Worm (Caenorhabditis elegans) whole organism, L2 larva: Measurements from ENCODE around the gene pqn-13.

ENCODE experiments used
- ceh-82 ChIP-seq: fragments of 150-350 bp; optimal IDR thresholded peaks from 2 replicates; lab custom pipeline; 2014; ENCODE audit warnings: missing biosample characterization, missing genetic modification characterization
- mdl-1 ChIP-seq, 2 experiments: fragments of 150-350 bp in 1 of 2; sonication (generic microtip) in 1 of 2; optimal IDR thresholded peaks; 2 replicates each; lab custom pipeline; 2017; ENCODE audit warnings: missing biosample characterization in 2 of 2, missing genetic modification characterization in 2 of 2
- nhr-11 ChIP-seq: fragments of 150-350 bp; optimal IDR thresholded peaks from 2 replicates; lab custom pipeline; 2014; ENCODE audit warnings: missing biosample characterization, missing genetic modification characterization
- nhr-12 ChIP-seq: fragments of 150-350 bp; optimal IDR thresholded peaks from 2 replicates; lab custom pipeline; 2014; ENCODE audit warnings: missing biosample characterization, missing genetic modification characterization
- skn-1 ChIP-seq: sonication (generic microtip); optimal IDR thresholded peaks from 2 replicates; lab custom pipeline; 2017; ENCODE audit warnings: missing biosample characterization, missing genetic modification characterization
- unc-55 ChIP-seq: fragments of 150-350 bp; sonication (generic microtip); optimal IDR thresholded peaks from 3 replicates; lab custom pipeline; 2014; ENCODE audit warnings: missing biosample characterization, missing genetic modification reagents, missing genetic modification characterization
- unc-62 ChIP-seq: fragments of 150-350 bp; optimal IDR thresholded peaks from 2 replicates; lab custom pipeline; 2014; ENCODE audit warnings: missing biosample characterization, missing genetic modification reagents, missing genetic modification characterization
- ztf-4 ChIP-seq: fragments of 150-350 bp; optimal IDR thresholded peaks from 2 replicates; lab custom pipeline; 2014; ENCODE audit warnings: missing biosample characterization, missing genetic modification characterization

- TF ChIP-seq nhr-12, result no peak
- no peak for TF ChIP-seq unc-55 (GFP tag; lab: Kevin White, UChicago)
- no peak for TF ChIP-seq unc-62 (GFP tag; lab: Kevin White, UChicago)
- TF ChIP-seq ztf-4 (tag; lab: Kevin White, UChicago), result no peak
- TF ChIP-seq nhr-11 (tag; lab: Kevin White, UChicago), result no peak
- TF ChIP-seq ceh-82 (tag; lab: Kevin White, UChicago), result no peak
- no peak for TF ChIP-seq mdl-1 (tag; optimal IDR thresholded peaks at IDR 0.05; lab: Kevin White, UChicago)
- TF ChIP-seq skn-1 (tag; lab: Kevin White, UChicago), result no peak
Measured at ce11 chrV:5682530-5682929, 6.6 kb upstream of the pqn-13 start, which contains the start of gene prp-39.
